Fruit fly (Drosophila melanogaster) whole organism, embryonic: ENCODE measurements around the gene CG11454.

Experiments
- Adf1 ChIP-seq: fragments of 200-800 bp; sonication (Bioruptor generic); IDR thresholded peaks from 2 replicates; pipeline ENCODE4 v1.3.6; 2022; ENCODE audit warnings: missing biosample characterization, missing genetic modification characterization
- Bdp1 ChIP-seq: fragments of 200-800 bp; sonication (Bioruptor generic); optimal IDR thresholded peaks from 3 replicates; lab custom pipeline; 2016; ENCODE audit warnings: missing biosample characterization, missing genetic modification characterization
- CG11085 ChIP-seq: fragments of 200-800 bp; sonication (Bioruptor generic); IDR thresholded peaks from 2 replicates; pipeline ENCODE4 v1.3.6; 2022; ENCODE audit warnings: missing biosample characterization, missing genetic modification characterization
- CG11504 ChIP-seq: fragments of 200-800 bp; sonication (Bioruptor generic); optimal IDR thresholded peaks from 3 replicates; lab custom pipeline; 2019; ENCODE audit warnings: missing biosample characterization, mild to moderate bottlenecking, missing genetic modification characterization, moderate library complexity
- CG13123 ChIP-seq: fragments of 200-800 bp; sonication (Bioruptor generic); optimal IDR thresholded peaks from 2 replicates; lab custom pipeline; 2016; ENCODE audit warnings: missing biosample characterization, missing genetic modification characterization
- CG13424 ChIP-seq: fragments of 200-800 bp; sonication (Bioruptor generic); optimal IDR thresholded peaks from 2 replicates; lab custom pipeline; 2019; ENCODE audit warnings: missing biosample characterization, mild to moderate bottlenecking, missing genetic modification characterization, moderate library complexity
- CG13894 ChIP-seq: fragments of 200-800 bp; sonication (Bioruptor generic); optimal IDR thresholded peaks from 3 replicates; lab custom pipeline; 2018; ENCODE audit warnings: missing biosample characterization, mild to moderate bottlenecking, missing genetic modification characterization, moderate library complexity
- CG15479 ChIP-seq: fragments of 200-800 bp; sonication (Bioruptor generic); optimal IDR thresholded peaks from 3 replicates; lab custom pipeline; 2019; ENCODE audit warnings: missing biosample characterization, mild to moderate bottlenecking, missing genetic modification characterization, moderate library complexity
- CG17328 ChIP-seq: fragments of 200-800 bp; sonication (Bioruptor generic); IDR thresholded peaks from 2 replicates; pipeline ENCODE4 v1.3.6; 2022; ENCODE audit warnings: missing biosample characterization, missing genetic modification characterization
- CG17829 ChIP-seq: fragments of 200-800 bp; optimal IDR thresholded peaks from 2 replicates; lab custom pipeline; 2019; ENCODE audit warnings: missing biosample characterization, mild to moderate bottlenecking, missing genetic modification characterization, moderate library complexity
- CG31365 ChIP-seq: fragments of 200-800 bp; sonication (Bioruptor generic); optimal IDR thresholded peaks from 2 replicates; lab custom pipeline; 2018; ENCODE audit warnings: missing biosample characterization, mild to moderate bottlenecking, missing genetic modification characterization
- CG3281 ChIP-seq: fragments of 200-800 bp; sonication (Bioruptor generic); optimal IDR thresholded peaks from 3 replicates; lab custom pipeline; 2017; ENCODE audit warnings: missing biosample characterization, mild to moderate bottlenecking, missing genetic modification characterization
- CG4424 ChIP-seq: fragments of 200-800 bp; sonication (Bioruptor generic); optimal IDR thresholded peaks from 3 replicates; lab custom pipeline; 2016; ENCODE audit warnings: missing biosample characterization, missing genetic modification characterization
- CG6272 ChIP-seq: fragments of 200-800 bp; sonication (Bioruptor generic); IDR thresholded peaks from 2 replicates; pipeline ENCODE4 v1.3.6; 2022; ENCODE audit warnings: missing biosample characterization, missing genetic modification characterization
- CG6791 ChIP-seq: fragments of 200-800 bp; sonication (Bioruptor generic); IDR thresholded peaks from 3 replicates; pipeline ENCODE4 v1.3.6; 2022; ENCODE audit warnings: missing biosample characterization, missing genetic modification characterization; ENCODE audit not compliant: partially characterized antibody
- CG8924 ChIP-seq: fragments of 200-800 bp; optimal IDR thresholded peaks from 3 replicates; lab custom pipeline; 2019; ENCODE audit warnings: missing biosample characterization, mild to moderate bottlenecking, missing genetic modification characterization, moderate library complexity
- CG9215 ChIP-seq: fragments of 200-800 bp; sonication (Bioruptor generic); IDR thresholded peaks from 2 replicates; pipeline ENCODE4 v1.3.6; 2022; ENCODE audit warnings: missing biosample characterization, missing genetic modification characterization
- CG9876 ChIP-seq: fragments of 200-800 bp; sonication (Bioruptor generic); optimal IDR thresholded peaks from 2 replicates; lab custom pipeline; 2016; ENCODE audit warnings: missing biosample characterization, missing genetic modification characterization
- CTCF ChIP-seq: fragments of 200-800 bp; sonication (Bioruptor generic); optimal IDR thresholded peaks from 2 replicates; lab custom pipeline; 2017; ENCODE audit warnings: missing biosample characterization, mild to moderate bottlenecking, missing genetic modification characterization, moderate library complexity
- D19B ChIP-seq: fragments of 200-800 bp; sonication (Bioruptor generic); optimal IDR thresholded peaks from 2 replicates; lab custom pipeline; 2017; ENCODE audit warnings: missing biosample characterization, mild to moderate bottlenecking, missing genetic modification characterization
- Dref ChIP-seq: fragments of 200-800 bp; sonication (Bioruptor generic); IDR thresholded peaks from 2 replicates; pipeline ENCODE4 v1.3.6; 2022; ENCODE audit warnings: missing biosample characterization, missing genetic modification characterization
- Ets65A ChIP-seq: fragments of 200-800 bp; sonication (Bioruptor generic); peaks from one replicate; lab custom pipeline; 2016; ENCODE audit warnings: missing biosample characterization, missing genetic modification characterization
- Fer3 ChIP-seq: fragments of 200-800 bp; sonication (Bioruptor generic); optimal IDR thresholded peaks from 2 replicates; lab custom pipeline; 2018; ENCODE audit warnings: missing biosample characterization, mild to moderate bottlenecking, missing genetic modification characterization, moderate library complexity
- Hey ChIP-seq: fragments of 200-800 bp; sonication (Bioruptor generic); optimal IDR thresholded peaks from 3 replicates; lab custom pipeline; 2018; ENCODE audit warnings: missing biosample characterization, mild to moderate bottlenecking, missing genetic modification characterization
- Hr78 ChIP-seq, 2 experiments: fragments of 200-800 bp in 1 of 2; fragments of >200 bp in 1 of 2; sonication (Bioruptor generic) in 1 of 2; optimal IDR thresholded peaks; 2 replicates each; lab custom pipeline; 2017 to 2019; ENCODE audit warnings: missing biosample characterization in 2 of 2, missing genetic modification characterization in 2 of 2, mild to moderate bottlenecking in 1 of 2, moderate library complexity in 1 of 2
- Med ChIP-seq: fragments of 200-800 bp; sonication (Bioruptor generic); peaks from one replicate; lab custom pipeline; 2016; ENCODE audit warnings: missing biosample characterization, missing genetic modification characterization, mild to moderate bottlenecking, inconsistent platforms, moderate library complexity
- Myb ChIP-seq: fragments of 200-800 bp; sonication (Bioruptor generic); optimal IDR thresholded peaks from 2 replicates; lab custom pipeline; 2016; ENCODE audit warnings: missing biosample characterization, missing genetic modification characterization
- Neu2 ChIP-seq: fragments of 200-800 bp; sonication (Bioruptor generic); optimal IDR thresholded peaks from 3 replicates; lab custom pipeline; 2016; ENCODE audit warnings: missing biosample characterization, missing genetic modification characterization, borderline replicate concordance
- Oaz ChIP-seq: fragments of 200-800 bp; sonication (Bioruptor generic); IDR thresholded peaks from 2 replicates; pipeline ENCODE4 v1.3.6; 2022; ENCODE audit warnings: missing biosample characterization, missing genetic modification characterization
- Side ChIP-seq: fragments of 200-800 bp; sonication (Bioruptor generic); optimal IDR thresholded peaks from 2 replicates; lab custom pipeline; 2016; ENCODE audit warnings: missing biosample characterization, missing genetic modification characterization
- Sry-β ChIP-seq: fragments of 200-800 bp; sonication (Bioruptor generic); optimal IDR thresholded peaks from 2 replicates; lab custom pipeline; 2018; ENCODE audit warnings: missing biosample characterization, mild to moderate bottlenecking, missing genetic modification characterization, moderate library complexity
- bbx ChIP-seq: fragments of 200-800 bp; sonication (Bioruptor generic); IDR thresholded peaks from 2 replicates; pipeline ENCODE4 v1.3.6; 2022; ENCODE audit warnings: missing biosample characterization, missing genetic modification characterization; ENCODE audit not compliant: partially characterized antibody
- ci ChIP-seq: fragments of 200-800 bp; sonication (Bioruptor generic); IDR thresholded peaks from 3 replicates; pipeline ENCODE4 v1.3.6; 2022; ENCODE audit warnings: missing biosample characterization, missing genetic modification characterization
- danr ChIP-seq: fragments of 200-800 bp; sonication (Bioruptor generic); IDR thresholded peaks from 2 replicates; pipeline ENCODE4 v1.3.6; 2022; ENCODE audit warnings: missing biosample characterization, missing genetic modification characterization
- en ChIP-seq: fragments of 200-800 bp; sonication (Bioruptor generic); optimal IDR thresholded peaks from 2 replicates; lab custom pipeline; 2016; ENCODE audit warnings: missing biosample characterization, missing genetic modification characterization
- eve ChIP-seq, 2 experiments: fragments of >200 bp; optimal IDR thresholded peaks; 2 replicates each; lab custom pipeline; 2017; ENCODE audit warnings: missing biosample characterization in 2 of 2, missing genetic modification characterization in 2 of 2
- fd102C ChIP-seq: fragments of 200-800 bp; sonication (Bioruptor generic); optimal IDR thresholded peaks from 2 replicates; lab custom pipeline; 2018; ENCODE audit warnings: missing biosample characterization, mild to moderate bottlenecking, missing genetic modification characterization, moderate library complexity
- jumu ChIP-seq: fragments of 200-800 bp; sonication (Bioruptor generic); optimal IDR thresholded peaks from 3 replicates; lab custom pipeline; 2016; ENCODE audit warnings: missing biosample characterization, missing genetic modification characterization
- kni ChIP-seq: fragments of 200-800 bp; sonication (Bioruptor generic); optimal IDR thresholded peaks from 3 replicates; lab custom pipeline; 2017; ENCODE audit warnings: mild to moderate bottlenecking, missing biosample characterization, missing genetic modification reagents, missing genetic modification characterization
- mirr ChIP-seq: fragments of 200-800 bp; sonication (Bioruptor generic); optimal IDR thresholded peaks from 3 replicates; lab custom pipeline; 2018; ENCODE audit warnings: missing biosample characterization, mild to moderate bottlenecking, missing genetic modification characterization
- nom ChIP-seq: fragments of 200-800 bp; sonication (Bioruptor generic); optimal IDR thresholded peaks from 2 replicates; lab custom pipeline; 2017; ENCODE audit warnings: missing biosample characterization, missing genetic modification characterization, mild to moderate bottlenecking, moderate library complexity, missing genetic modification reagents
- pita ChIP-seq: fragments of 200-800 bp; sonication (Bioruptor generic); optimal IDR thresholded peaks from 2 replicates; lab custom pipeline; 2017; ENCODE audit warnings: missing biosample characterization, mild to moderate bottlenecking, missing genetic modification characterization
- ranshi ChIP-seq: fragments of 200-800 bp; sonication (Bioruptor generic); IDR thresholded peaks from 2 replicates; pipeline ENCODE4 v1.3.6; 2022; ENCODE audit warnings: missing biosample characterization, missing genetic modification characterization
- repo ChIP-seq: fragments of 200-800 bp; sonication (Bioruptor generic); optimal IDR thresholded peaks from 2 replicates; lab custom pipeline; 2016; ENCODE audit warnings: missing biosample characterization, missing genetic modification characterization
- schlank ChIP-seq: fragments of 200-800 bp; sonication (Bioruptor generic); optimal IDR thresholded peaks from 2 replicates; lab custom pipeline; 2018; ENCODE audit warnings: missing biosample characterization, mild to moderate bottlenecking, missing genetic modification characterization
- sd ChIP-seq: fragments of 200-800 bp; sonication (Bioruptor generic); optimal IDR thresholded peaks from 3 replicates; lab custom pipeline; 2018; ENCODE audit warnings: missing biosample characterization, mild to moderate bottlenecking, missing genetic modification characterization, moderate library complexity
- seq ChIP-seq: fragments of 200-800 bp; sonication (Bioruptor generic); IDR thresholded peaks from 2 replicates; pipeline ENCODE4 v1.3.6; 2022; ENCODE audit warnings: missing biosample characterization, missing genetic modification characterization
- tap ChIP-seq: fragments of 200-800 bp; optimal IDR thresholded peaks from 3 replicates; lab custom pipeline; 2019; ENCODE audit warnings: missing biosample characterization, mild to moderate bottlenecking, missing genetic modification characterization, moderate library complexity
- unpg ChIP-seq: fragments of 200-800 bp; sonication (Bioruptor generic); optimal IDR thresholded peaks from 3 replicates; lab custom pipeline; 2018; ENCODE audit warnings: missing biosample characterization, mild to moderate bottlenecking, missing genetic modification characterization, moderate library complexity
- z ChIP-seq: fragments of 200-800 bp; sonication (Bioruptor generic); IDR thresholded peaks from 3 replicates; pipeline ENCODE4 v1.3.6; 2022; ENCODE audit warnings: missing biosample characterization, missing genetic modification characterization

CG11454 gene

DNA sequence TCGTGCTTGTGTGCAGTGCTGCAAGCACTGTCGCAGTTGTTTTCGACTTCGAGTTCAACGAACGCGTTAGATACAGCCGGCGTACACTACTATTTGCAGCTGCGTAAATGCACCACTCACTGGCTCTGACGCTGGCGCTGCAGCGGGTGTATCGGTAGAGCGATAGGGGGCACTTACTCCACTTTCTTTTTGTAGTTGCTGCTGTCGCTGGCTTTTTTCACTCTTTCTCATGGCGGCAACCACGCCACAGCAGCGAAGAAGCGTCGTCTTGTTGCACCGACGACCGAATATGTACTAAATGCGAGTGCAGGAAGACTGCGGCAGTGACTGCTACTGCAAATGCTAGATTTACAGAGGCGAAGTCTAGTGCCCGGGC lies 21.7 kb upstream of the CG11454 start, which contains the start of gene CG4822 (continued):
- TF ChIP-seq tap (tag; lab: Kevin White, UChicago) (no peak), CG9215 (GFP tag; lab: Robert Waterston, UW) (no peak), CG15479 (GFP tag; lab: Kevin White, UChicago) (no peak), Bdp1 (no peak), seq (GFP tag; lab: Robert Waterston, UW) (no peak), CG17829 (tag; lab: Kevin White, UChicago) (no peak), z (GFP tag; lab: Robert Waterston, UW) (peak; percentile 16; the same call in 1 of the 3 replicates), schlank (no peak), CG31365 (tag; lab: Kevin White, UChicago) (no peak), nom (peak; percentile 27), CG8924 (tag; lab: Kevin White, UChicago) (no peak), Oaz (GFP tag; lab: Robert Waterston, UW) (no peak), danr (GFP tag; lab: Robert Waterston, UW) (no peak), CG13123 (GFP tag; lab: Kevin White, UChicago) (no peak), CG6272 (GFP tag; lab: Robert Waterston, UW) (0 out of 2 replicates have a peak, but pooled peaks have one; percentile 34), Neu2 (no peak), CG6791 (GFP tag; lab: Robert Waterston, UW) (0 out of 3 replicates have a peak, but pooled peaks have one; percentile 6), Side (GFP tag; lab: Kevin White, UChicago) (no peak), pita (no peak), en (GFP tag; lab: Kevin White, UChicago) (no peak), mirr (GFP tag; lab: Kevin White, UChicago) (no peak), fd102C (GFP tag; lab: Kevin White, UChicago) (no peak), Fer3 (tag; lab: Kevin White, UChicago) (no peak), jumu (no peak), Adf1 (GFP tag; lab: Robert Waterston, UW) (no peak), sd (tag; lab: Kevin White, UChicago) (no peak), CG4424 (GFP tag; lab: Kevin White, UChicago) (no peak), CG11085 (GFP tag; lab: Robert Waterston, UW) (0 out of 2 replicates have a peak, but pooled peaks have one; percentile 12), CG13424 (no peak), CG11504 (no peak), CG9876 (no peak), kni (GFP tag; lab: Kevin White, UChicago) (peak; percentile 63), Dref (no peak), unpg (GFP tag; lab: Kevin White, UChicago) (no peak), Sry-β (GFP tag; lab: Kevin White, UChicago) (no peak), CG17328 (GFP tag; lab: Robert Waterston, UW) (0 out of 2 replicates have a peak, but pooled peaks have one; percentile 15)

DNA sequence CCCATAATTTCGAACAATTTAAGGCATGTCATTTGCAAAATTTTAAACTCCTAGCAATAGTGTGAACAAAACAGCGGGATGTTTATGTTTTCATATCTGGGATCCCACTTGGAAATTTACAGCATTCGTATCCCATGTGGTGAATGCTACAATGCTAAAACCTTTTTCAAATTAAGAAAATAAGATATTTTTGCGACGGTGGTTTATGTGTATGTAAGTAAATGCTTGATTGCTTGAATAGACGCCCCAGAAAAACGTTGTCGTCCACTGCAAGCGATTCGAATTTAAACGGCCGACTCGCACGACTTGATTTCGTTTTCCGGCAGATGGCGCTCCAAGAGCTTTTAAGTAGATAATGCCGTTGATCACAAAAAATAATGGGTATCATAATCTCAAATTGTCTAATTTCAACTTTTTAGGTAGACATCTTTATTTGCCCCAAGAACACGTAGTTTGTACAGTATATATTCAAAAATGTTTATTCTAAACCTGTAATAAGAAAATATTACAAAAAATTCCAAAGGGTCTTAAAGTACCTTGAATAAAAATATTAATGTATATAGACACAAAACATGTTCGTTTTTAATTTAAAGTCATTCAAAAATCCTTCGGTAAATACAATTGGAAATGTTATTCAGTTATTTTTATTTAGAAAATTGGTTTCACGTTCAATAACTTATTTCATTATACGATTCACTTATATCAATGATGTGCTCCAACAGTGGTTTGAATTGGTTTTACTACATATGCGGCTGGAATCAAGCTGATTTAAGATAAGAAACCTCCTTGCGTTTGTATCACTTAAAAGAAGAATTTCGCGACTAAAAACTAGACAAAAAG lies 20.7 kb upstream of the CG11454 start:
- TF ChIP-seq CG11504, result no peak
- peak; percentile 68 for TF ChIP-seq Med (GFP tag; lab: Kevin White, UChicago)
- TF ChIP-seq Ets65A (GFP tag; lab: Kevin White, UChicago), result peak; percentile 50
- TF ChIP-seq Hey, result no peak
- TF ChIP-seq bbx, result peak; percentile 15; the same call in 1 of the 2 replicates
- peak; percentile 95 for TF ChIP-seq D19B
- TF ChIP-seq eve (GFP tag; optimal IDR thresholded peaks at IDR 0.05; lab: Kevin White, UChicago), result peak in 1 of 2 experiments; percentile 55
- no peak for TF ChIP-seq repo
- TF ChIP-seq CTCF (GFP tag; lab: Kevin White, UChicago), result peak; percentile 94
- TF ChIP-seq ci (GFP tag; lab: Robert Waterston, UW), result 0 out of 3 replicates have a peak, but pooled peaks have one; percentile 6
- TF ChIP-seq Myb (GFP tag; lab: Kevin White, UChicago), result peak; percentile 96
- TF ChIP-seq CG3281, result no peak
- TF ChIP-seq CG13894 (tag; lab: Kevin White, UChicago), result peak; percentile 26
- TF ChIP-seq ranshi, result 0 out of 2 replicates have a peak, but pooled peaks have one; percentile 9
- no peak for TF ChIP-seq Hr78 (GFP tag; optimal IDR thresholded peaks at IDR 0.05; lab: Kevin White, UChicago)
- TF ChIP-seq, all 482 proteins: peak for 10
